Worm (Caenorhabditis elegans) whole organism, L4 larva: ENCODE results near the gene ZK822.10.

Source experiments
- F26F4.8 ChIP-seq: fragments of 200-800 bp; sonication (Bioruptor generic); conservative IDR thresholded peaks from 2 replicates; pipeline ENCODE4 v1.3.6; 2022; ENCODE audit warnings: missing genetic modification characterization, missing compliant biosample characterization
- T26A8.4 ChIP-seq: fragments of 200-800 bp; sonication (Bioruptor generic); IDR thresholded peaks from 2 replicates; pipeline ENCODE4 v1.3.6; 2022; ENCODE audit warnings: missing genetic modification characterization, missing compliant biosample characterization
- Y5F2A.4 ChIP-seq: fragments of 200-800 bp; sonication (Bioruptor generic); optimal IDR thresholded peaks from 2 replicates; lab custom pipeline; 2018; ENCODE audit warnings: mild to moderate bottlenecking, missing genetic modification characterization, missing compliant biosample characterization
- ZK546.5 ChIP-seq, 2 experiments: sonication (generic microtip); optimal IDR thresholded peaks; 2 replicates each; lab custom pipeline; 2017; ENCODE audit warnings: missing biosample characterization in 2 of 2, missing genetic modification characterization in 2 of 2
- aha-1 ChIP-seq: fragments of 150-350 bp; peaks from one replicate; lab custom pipeline; 2014; ENCODE audit warnings: missing biosample characterization, missing genetic modification characterization
- aly-2 ChIP-seq: sonication (generic microtip); optimal IDR thresholded peaks from 2 replicates; lab custom pipeline; 2018; ENCODE audit warnings: missing biosample characterization, missing genetic modification characterization
- ama-1 ChIP-seq: fragments of 150-350 bp; optimal IDR thresholded peaks from 2 replicates; lab custom pipeline; 2014; ENCODE audit warnings: inconsistent platforms, mixed read lengths
- arid-1 ChIP-seq: fragments of 200-800 bp; sonication (Bioruptor generic); conservative IDR thresholded peaks from 2 replicates; pipeline ENCODE4 v1.3.6; 2022; ENCODE audit warnings: missing genetic modification reagents, missing genetic modification characterization, missing compliant biosample characterization
- ceh-20 ChIP-seq: fragments of 200-800 bp; sonication (Bioruptor generic); IDR thresholded peaks from 2 replicates; pipeline ENCODE4 v1.3.6; 2022; ENCODE audit warnings: missing genetic modification reagents, missing genetic modification characterization, missing compliant biosample characterization
- ceh-82 ChIP-seq: sonication (generic microtip); optimal IDR thresholded peaks from 2 replicates; lab custom pipeline; 2017; ENCODE audit warnings: missing biosample characterization, missing genetic modification characterization
- ctbp-1 ChIP-seq: fragments of 200-800 bp; sonication (Bioruptor generic); IDR thresholded peaks from 2 replicates; pipeline ENCODE4 v1.3.6; 2022; ENCODE audit warnings: missing genetic modification reagents, missing genetic modification characterization, missing compliant biosample characterization
- daf-16 ChIP-seq, 3 experiments: sonication (generic microtip); optimal IDR thresholded peaks; 2 replicates each; lab custom pipeline; 2016 to 2017; ENCODE audit warnings: missing genetic modification characterization in 3 of 3, missing genetic modification reagents in 3 of 3, mild to moderate bottlenecking in 2 of 3, missing compliant biosample characterization in 2 of 3, missing biosample characterization in 1 of 3, moderate library complexity in 1 of 3
- dmd-8 ChIP-seq: fragments of 200-800 bp; sonication (Bioruptor generic); IDR thresholded peaks from 2 replicates; pipeline ENCODE4 v1.3.6; 2022; ENCODE audit warnings: missing genetic modification characterization, missing compliant biosample characterization
- dmd-9 ChIP-seq: fragments of 200-800 bp; sonication (Bioruptor generic); IDR thresholded peaks from 2 replicates; pipeline ENCODE4 v1.3.6; 2022; ENCODE audit warnings: missing genetic modification reagents, missing genetic modification characterization, missing compliant biosample characterization
- gei-8 ChIP-seq: fragments of 200-800 bp; sonication (Bioruptor generic); optimal IDR thresholded peaks from 2 replicates; lab custom pipeline; 2018; ENCODE audit warnings: mild to moderate bottlenecking, missing genetic modification characterization, missing compliant biosample characterization
- hlh-11 ChIP-seq: fragments of 200-800 bp; sonication (Bioruptor generic); optimal IDR thresholded peaks from 2 replicates; lab custom pipeline; 2018; ENCODE audit warnings: mild to moderate bottlenecking, missing genetic modification characterization, missing compliant biosample characterization
- hlh-30 ChIP-seq: sonication (generic microtip); optimal IDR thresholded peaks from 2 replicates; lab custom pipeline; 2017; ENCODE audit warnings: antibody characterized with exemption, mild to moderate bottlenecking, missing genetic modification characterization, missing compliant biosample characterization; ENCODE audit not compliant: insufficient read depth
- hmg-1.1 ChIP-seq: fragments of 200-800 bp; sonication (Bioruptor generic); IDR thresholded peaks from 2 replicates; pipeline ENCODE4 v1.3.6; 2022; ENCODE audit warnings: missing genetic modification reagents, missing genetic modification characterization, missing compliant biosample characterization
- lim-7 ChIP-seq: fragments of 200-800 bp; sonication (Bioruptor generic); IDR thresholded peaks from 2 replicates; pipeline ENCODE4 v1.3.6; 2022; ENCODE audit warnings: missing genetic modification characterization, missing compliant biosample characterization
- lin-13 ChIP-seq: fragments of 150-350 bp; optimal IDR thresholded peaks from 2 replicates; lab custom pipeline; 2014; ENCODE audit warnings: missing biosample characterization, missing genetic modification reagents, missing genetic modification characterization
- lin-39 ChIP-seq: fragments of 150-350 bp; optimal IDR thresholded peaks from 2 replicates; lab custom pipeline; 2014; ENCODE audit warnings: missing biosample characterization, missing genetic modification reagents, missing genetic modification characterization
- lsy-2 ChIP-seq, 2 experiments: fragments of 150-350 bp in 1 of 2; sonication (generic microtip) in 1 of 2; optimal IDR thresholded peaks; 2 replicates each; lab custom pipeline; 2014 to 2017; ENCODE audit warnings: missing biosample characterization in 2 of 2, missing genetic modification characterization in 2 of 2
- mdl-1 ChIP-seq, 2 experiments: fragments of 150-350 bp in 1 of 2; sonication (generic microtip) in 1 of 2; optimal IDR thresholded peaks; 2 replicates each; lab custom pipeline; 2014 to 2017; ENCODE audit warnings: missing biosample characterization in 2 of 2, missing genetic modification characterization in 2 of 2
- mep-1 ChIP-seq: fragments of 150-350 bp; sonication (generic microtip); optimal IDR thresholded peaks from 3 replicates; lab custom pipeline; 2014; ENCODE audit warnings: missing biosample characterization, missing genetic modification characterization
- mxl-2 ChIP-seq: fragments of 200-800 bp; sonication (Bioruptor generic); conservative IDR thresholded peaks from 2 replicates; pipeline ENCODE4 v1.3.6; 2022; ENCODE audit warnings: missing genetic modification reagents, missing genetic modification characterization, missing compliant biosample characterization
- mxl-3 ChIP-seq: fragments of 200-800 bp; sonication (Bioruptor generic); optimal IDR thresholded peaks from 2 replicates; lab custom pipeline; 2018; ENCODE audit warnings: mild to moderate bottlenecking, missing genetic modification characterization, missing compliant biosample characterization
- nhr-10 ChIP-seq: fragments of 150-350 bp; optimal IDR thresholded peaks from 2 replicates; lab custom pipeline; 2014; ENCODE audit warnings: missing biosample characterization, missing genetic modification characterization
- nhr-102 ChIP-seq: sonication (generic microtip); optimal IDR thresholded peaks from 2 replicates; lab custom pipeline; 2016; ENCODE audit warnings: mild to moderate bottlenecking, missing genetic modification characterization, moderate library complexity, missing compliant biosample characterization
- nhr-25 ChIP-seq: sonication (generic microtip); optimal IDR thresholded peaks from 2 replicates; lab custom pipeline; 2017; ENCODE audit warnings: missing genetic modification characterization, mild to moderate bottlenecking, missing compliant biosample characterization, antibody characterized with exemption, moderate library complexity, borderline replicate concordance; ENCODE audit not compliant: insufficient read depth
- nhr-28 ChIP-seq: fragments of 150-350 bp; optimal IDR thresholded peaks from 2 replicates; lab custom pipeline; 2014; ENCODE audit warnings: missing biosample characterization, missing genetic modification characterization
- nhr-42 ChIP-seq: fragments of 200-800 bp; sonication (Bioruptor generic); IDR thresholded peaks from 2 replicates; pipeline ENCODE4 v1.3.6; 2022; ENCODE audit warnings: missing genetic modification characterization, missing compliant biosample characterization
- nhr-48 ChIP-seq: sonication (generic microtip); optimal IDR thresholded peaks from 2 replicates; lab custom pipeline; 2016; ENCODE audit warnings: mild to moderate bottlenecking, missing genetic modification characterization, missing compliant biosample characterization
- nhr-77 ChIP-seq: fragments of 150-350 bp; optimal IDR thresholded peaks from 2 replicates; lab custom pipeline; 2014; ENCODE audit warnings: missing biosample characterization, missing genetic modification characterization
- pha-4 ChIP-seq, 2 experiments: fragments of 150-350 bp in 1 of 2; fragments of 200-800 bp in 1 of 2; sonication (Bioruptor generic) in 1 of 2; IDR thresholded peaks in 1 of 2; optimal IDR thresholded peaks in 1 of 2; 2 replicates each; pipeline versions ENCODE4 v1.3.6 to Lab custom; 2014 to 2022; ENCODE audit warnings: missing genetic modification characterization in 2 of 2, missing genetic modification reagents in 2 of 2, missing biosample characterization in 1 of 2, missing compliant biosample characterization in 1 of 2
- php-3 ChIP-seq: fragments of 200-800 bp; sonication (Bioruptor generic); IDR thresholded peaks from 2 replicates; pipeline ENCODE4 v1.3.6; 2022; ENCODE audit warnings: missing genetic modification reagents, missing genetic modification characterization, missing compliant biosample characterization
- saeg-2 ChIP-seq: fragments of 200-800 bp; sonication (Bioruptor generic); IDR thresholded peaks from 2 replicates; pipeline ENCODE4 v1.3.6; 2022; ENCODE audit warnings: missing genetic modification reagents, missing genetic modification characterization, missing compliant biosample characterization
- set-16 ChIP-seq: fragments of 200-800 bp; sonication (Bioruptor generic); IDR thresholded peaks from 2 replicates; pipeline ENCODE4 v1.3.6; 2022; ENCODE audit warnings: missing genetic modification reagents, missing genetic modification characterization, missing compliant biosample characterization
- snpc-1.2 ChIP-seq: fragments of 200-800 bp; sonication (Bioruptor generic); IDR thresholded peaks from 2 replicates; pipeline ENCODE4 v1.3.6; 2022; ENCODE audit warnings: missing genetic modification reagents, missing genetic modification characterization, missing compliant biosample characterization
- snpc-4 ChIP-seq: fragments of 150-350 bp; optimal IDR thresholded peaks from 2 replicates; lab custom pipeline; 2014; ENCODE audit warnings: missing biosample characterization, missing genetic modification characterization
- tag-97 ChIP-seq: fragments of 200-800 bp; sonication (Bioruptor generic); IDR thresholded peaks from 2 replicates; pipeline ENCODE4 v1.3.6; 2022; ENCODE audit warnings: missing genetic modification characterization, missing compliant biosample characterization
- tra-1 ChIP-seq: fragments of 200-800 bp; sonication (Bioruptor generic); IDR thresholded peaks from 2 replicates; pipeline ENCODE4 v1.3.6; 2022; ENCODE audit warnings: missing genetic modification reagents, missing genetic modification characterization, missing compliant biosample characterization
- unc-39 ChIP-seq: sonication (generic microtip); optimal IDR thresholded peaks from 2 replicates; lab custom pipeline; 2017; ENCODE audit warnings: missing biosample characterization, missing genetic modification characterization
- unc-62 ChIP-seq, 3 experiments: fragments of 150-350 bp in 1 of 3; sonication (generic microtip); optimal IDR thresholded peaks in 2 of 3; peaks in 1 of 3; 1 replicate in 1 of 3; 2 replicates in 2 of 3; lab custom pipeline; 2014 to 2017; ENCODE audit warnings: missing biosample characterization in 3 of 3, missing genetic modification characterization in 3 of 3, missing genetic modification reagents in 3 of 3, missing genotype in 1 of 3
- zfp-3 ChIP-seq: fragments of 200-800 bp; sonication (Bioruptor generic); conservative IDR thresholded peaks from 2 replicates; pipeline ENCODE4 v1.3.6; 2022; ENCODE audit warnings: missing genetic modification reagents, missing genetic modification characterization, missing compliant biosample characterization
- ztf-11 ChIP-seq: fragments of 150-350 bp; optimal IDR thresholded peaks from 2 replicates; lab custom pipeline; 2014; ENCODE audit warnings: missing biosample characterization, missing genetic modification characterization

ZK822.10 gene

ce11 chrIV:11899358-11899757 is 17.6 kb upstream of the ZK822.10 start, which contains the start of gene nhr-43:
nhr-43 (plus strand) TSS chrIV:11899590.
- peak; percentile 68 for TF ChIP-seq nhr-48 (tag; lab: Kevin White, UChicago)
- peak; percentile 52 for TF ChIP-seq hlh-11
- TF ChIP-seq nhr-28 (tag; lab: Kevin White, UChicago): peak; percentile 42
- peak in 1 of 2 experiments; percentile 42 for TF ChIP-seq lsy-2 (tag; optimal IDR thresholded peaks at IDR 0.05; lab: Kevin White, UChicago)
- no peak for TF ChIP-seq unc-39 (tag; lab: Kevin White, UChicago)
- TF ChIP-seq pha-4 (GFP tag; IDR thresholded peaks at IDR 0.05; lab: Robert Waterston, UW): no peak
- no peak for TF ChIP-seq pha-4 (tag; optimal IDR thresholded peaks at IDR 0.05; lab: Kevin White, UChicago)
- TF ChIP-seq ceh-82: no peak
- TF ChIP-seq nhr-10 (tag; lab: Kevin White, UChicago): peak; percentile 33
- TF ChIP-seq tra-1 (GFP tag; lab: Robert Waterston, UW): 0 out of 2 replicates have a peak, but pooled peaks have one; percentile 10
- TF ChIP-seq aha-1 (tag; lab: Kevin White, UChicago): peak; percentile 8
- TF ChIP-seq gei-8 (GFP tag; lab: Kevin White, UChicago): no peak

- TF ChIP-seq unc-62 (GFP tag; optimal IDR thresholded peaks at IDR 0.05 in 1 of 2; lab: Kevin White, UChicago) (peak in 1 of 2 experiments; percentile 90), unc-62 (tag; optimal IDR thresholded peaks at IDR 0.05; lab: Kevin White, UChicago) (no peak), F26F4.8 (GFP tag; lab: Robert Waterston, UW) (no peak)
Measured at ce11 chrIV:11900399-11900798, 16.5 kb upstream of the ZK822.10 start.

DNA sequence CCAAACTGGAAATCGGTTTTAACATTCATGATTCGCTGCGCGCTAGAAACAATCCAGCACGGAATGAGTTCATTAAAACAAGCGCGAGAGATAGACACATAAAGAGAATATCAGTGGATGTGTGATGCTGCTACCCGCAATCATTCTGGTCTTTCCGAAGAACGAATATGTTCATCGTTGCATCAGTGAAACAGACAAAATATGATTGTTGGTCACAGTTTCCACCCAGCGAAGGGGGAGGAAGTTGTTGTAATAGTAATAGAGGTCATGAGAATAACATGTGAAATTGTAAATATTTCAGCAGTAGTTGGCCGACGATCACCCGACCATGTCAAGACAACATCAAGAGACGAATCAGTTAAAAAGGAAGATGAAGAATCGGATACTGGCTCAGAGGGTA is 15.7 kb upstream of the ZK822.10 start:
- TF ChIP-seq T26A8.4 (GFP tag; lab: Robert Waterston, UW): no peak
- no peak for TF ChIP-seq snpc-1.2
- TF ChIP-seq tag-97 (GFP tag; lab: Robert Waterston, UW): no peak
- TF ChIP-seq nhr-10 (tag; lab: Kevin White, UChicago): peak; percentile 34
- TF ChIP-seq dmd-9 (GFP tag; lab: Robert Waterston, UW): no peak
- TF ChIP-seq php-3 (GFP tag; lab: Robert Waterston, UW): no peak
- TF ChIP-seq snpc-4: no peak
- TF ChIP-seq hlh-11: peak; percentile 55
- TF ChIP-seq dmd-8: no peak
- no peak for TF ChIP-seq ama-1 (lab: Kevin White, UChicago)
- TF ChIP-seq Y5F2A.4 (GFP tag; lab: Kevin White, UChicago): no peak
- TF ChIP-seq daf-16 (GFP tag; optimal IDR thresholded peaks at IDR 0.05; lab: Kevin White, UChicago): no peak
- TF ChIP-seq daf-16 (tag; optimal IDR thresholded peaks at IDR 0.05; lab: Kevin White, UChicago): no peak
- no peak for TF ChIP-seq ceh-20 (GFP tag; lab: Robert Waterston, UW)
- peak; percentile 52; the same call in 1 of the 2 replicates for TF ChIP-seq mxl-2 (GFP tag; lab: Robert Waterston, UW)
- TF ChIP-seq mxl-3: peak; percentile 11
- TF ChIP-seq nhr-25 (tag; lab: Kevin White, UChicago): peak; percentile 66
- no peak for TF ChIP-seq lim-7 (GFP tag; lab: Robert Waterston, UW)
- no peak for TF ChIP-seq ZK546.5 (tag; optimal IDR thresholded peaks at IDR 0.05; lab: Kevin White, UChicago)
- no peak for TF ChIP-seq aly-2 (tag; lab: Kevin White, UChicago)
- no peak for TF ChIP-seq arid-1 (GFP tag; lab: Robert Waterston, UW)
- TF ChIP-seq zfp-3: no peak
- no peak for TF ChIP-seq nhr-77 (tag; lab: Kevin White, UChicago)
- no peak for TF ChIP-seq set-16 (GFP tag; lab: Robert Waterston, UW)
- TF ChIP-seq ctbp-1 (GFP tag; lab: Robert Waterston, UW): no peak
- TF ChIP-seq ztf-11 (tag; lab: Kevin White, UChicago): no peak
- TF ChIP-seq gei-8 (GFP tag; lab: Kevin White, UChicago): no peak
- TF ChIP-seq nhr-42 (GFP tag; lab: Robert Waterston, UW): no peak
- no peak for TF ChIP-seq lsy-2 (tag; optimal IDR thresholded peaks at IDR 0.05; lab: Kevin White, UChicago)
- TF ChIP-seq mep-1 (tag; lab: Kevin White, UChicago): peak; percentile 9
- no peak for TF ChIP-seq lin-39 (tag; lab: Kevin White, UChicago)
- TF ChIP-seq nhr-102: no peak
- TF ChIP-seq saeg-2 (GFP tag; lab: Robert Waterston, UW): no peak
- TF ChIP-seq mdl-1 (tag; optimal IDR thresholded peaks at IDR 0.05; lab: Kevin White, UChicago): peak in 1 of 2 experiments; percentile 70
- no peak for TF ChIP-seq unc-62 (GFP tag; optimal IDR thresholded peaks at IDR 0.05 in 1 of 2; lab: Kevin White, UChicago)
- TF ChIP-seq unc-62 (tag; optimal IDR thresholded peaks at IDR 0.05; lab: Kevin White, UChicago): no peak
- TF ChIP-seq hmg-1.1 (GFP tag; lab: Robert Waterston, UW): no peak
- peak; percentile 62 for TF ChIP-seq hlh-30 (tag; lab: Kevin White, UChicago)
- TF ChIP-seq lin-13 (GFP tag; lab: Kevin White, UChicago): no peak
